Worm (Caenorhabditis elegans): ENCODE results near the gene C06E1.1.

DNA sequence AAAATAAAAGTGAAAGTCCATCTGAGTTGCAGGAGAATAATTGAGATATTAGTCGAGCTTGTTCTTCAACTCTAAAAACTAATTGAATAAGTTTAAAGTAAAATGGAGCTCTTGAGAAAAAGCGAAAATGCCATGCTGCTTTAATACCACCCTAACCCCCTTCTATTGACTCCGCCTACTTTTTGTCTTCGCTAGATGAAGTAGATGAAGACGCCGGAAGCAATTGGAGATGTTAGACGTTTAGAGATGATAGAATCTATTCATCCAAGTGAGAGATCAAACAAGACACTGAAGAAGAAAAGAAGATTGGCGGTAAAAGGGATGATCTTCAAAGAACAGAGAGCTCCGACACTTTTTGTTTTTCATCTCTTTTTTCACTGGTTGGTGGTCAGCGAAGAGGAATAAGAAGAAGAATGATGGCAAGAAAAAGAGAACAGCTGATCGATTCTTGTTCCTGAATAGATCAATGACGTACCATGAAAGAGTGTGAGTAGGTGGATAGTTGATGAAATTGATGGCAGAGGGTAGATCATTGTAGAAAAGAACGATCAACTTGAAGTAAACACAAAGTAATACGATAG is 48.9 kb downstream of the C06E1.1 start:
- TF ChIP-seq sptf-2 (GFP tag; optimal IDR thresholded peaks at IDR 0.05), result no peak
- no peak for TF ChIP-seq F57A8.1 (GFP tag; optimal IDR thresholded peaks at IDR 0.05)
- TF ChIP-seq lag-1 (GFP tag; IDR thresholded peaks at IDR 0.05), result no peak
- TF ChIP-seq rpc-1 (optimal IDR thresholded peaks at IDR 0.05), result no peak
- no peak for TF ChIP-seq rpc-1 (tag; optimal IDR thresholded peaks at IDR 0.05)
- TF ChIP-seq aptf-3 (GFP tag; IDR thresholded peaks at IDR 0.05), result no peak
- no peak for TF ChIP-seq snpc-4 (GFP tag; optimal IDR thresholded peaks at IDR 0.05)
- no peak for TF ChIP-seq snpc-4 (tag; optimal IDR thresholded peaks at IDR 0.05)
- no peak for TF ChIP-seq ekl-4 (GFP tag; IDR thresholded peaks at IDR 0.05)
